Fruit fly (Drosophila melanogaster) whole organism, embryonic: Measurements from ENCODE around the gene CG15286.

Source experiments
- Bdp1 ChIP-seq: fragments of 200-800 bp; sonication (Bioruptor generic); optimal IDR thresholded peaks from 3 replicates; lab custom pipeline; 2016; ENCODE audit warnings: missing biosample characterization, missing genetic modification characterization
- Blimp-1 ChIP-seq: fragments of 200-800 bp; sonication (Bioruptor generic); optimal IDR thresholded peaks from 3 replicates; lab custom pipeline; 2018; ENCODE audit warnings: missing biosample characterization, missing genetic modification characterization, mild to moderate bottlenecking, moderate library complexity, missing genetic modification reagents
- CG10462 ChIP-seq: fragments of 200-800 bp; sonication (Bioruptor generic); optimal IDR thresholded peaks from 2 replicates; lab custom pipeline; 2016; ENCODE audit warnings: missing biosample characterization, missing genetic modification characterization
- CG11696 ChIP-seq: fragments of 200-800 bp; sonication (Bioruptor generic); IDR thresholded peaks from 2 replicates; pipeline ENCODE4 v1.3.6; 2022; ENCODE audit warnings: missing biosample characterization, missing genetic modification characterization
- CG15073 ChIP-seq: fragments of 200-800 bp; sonication (Bioruptor generic); optimal IDR thresholded peaks from 2 replicates; lab custom pipeline; 2016; ENCODE audit warnings: missing biosample characterization, missing genetic modification characterization
- CG15601 ChIP-seq: fragments of 200-800 bp; sonication (Bioruptor generic); optimal IDR thresholded peaks from 3 replicates; lab custom pipeline; 2019; ENCODE audit warnings: missing biosample characterization, mild to moderate bottlenecking, missing genetic modification characterization, moderate library complexity
- CG1602 ChIP-seq: fragments of 200-800 bp; sonication (Bioruptor generic); optimal IDR thresholded peaks from 3 replicates; lab custom pipeline; 2016; ENCODE audit warnings: missing biosample characterization, missing genetic modification characterization
- CG16815 ChIP-seq: fragments of 200-800 bp; sonication (Bioruptor generic); optimal IDR thresholded peaks from 3 replicates; lab custom pipeline; 2017; ENCODE audit warnings: missing biosample characterization, mild to moderate bottlenecking, missing genetic modification characterization
- CG17186 ChIP-seq: fragments of 200-800 bp; sonication (Bioruptor generic); optimal IDR thresholded peaks from 3 replicates; lab custom pipeline; 2017; ENCODE audit warnings: missing biosample characterization, missing genetic modification reagents, missing genetic modification characterization
- CG18764 ChIP-seq: fragments of 200-800 bp; sonication (Bioruptor generic); optimal IDR thresholded peaks from 3 replicates; lab custom pipeline; 2016; ENCODE audit warnings: missing biosample characterization, missing genetic modification characterization
- CG33557 ChIP-seq: fragments of 200-800 bp; sonication (Bioruptor generic); optimal IDR thresholded peaks from 2 replicates; lab custom pipeline; 2019; ENCODE audit warnings: missing biosample characterization, mild to moderate bottlenecking, missing genetic modification characterization, moderate library complexity
- CG4424 ChIP-seq: fragments of 200-800 bp; sonication (Bioruptor generic); optimal IDR thresholded peaks from 3 replicates; lab custom pipeline; 2016; ENCODE audit warnings: missing biosample characterization, missing genetic modification characterization
- CG6683 ChIP-seq: fragments of 200-800 bp; sonication (Bioruptor generic); optimal IDR thresholded peaks from 2 replicates; lab custom pipeline; 2017; ENCODE audit warnings: missing biosample characterization, mild to moderate bottlenecking, missing genetic modification characterization, missing genetic modification reagents
- CG6765 ChIP-seq: fragments of 200-800 bp; sonication (Bioruptor generic); optimal IDR thresholded peaks from 3 replicates; lab custom pipeline; 2017; ENCODE audit warnings: missing biosample characterization, mild to moderate bottlenecking, missing genetic modification characterization
- CG7372 ChIP-seq: fragments of 200-800 bp; sonication (Bioruptor generic); IDR thresholded peaks from 2 replicates; pipeline ENCODE4 v1.3.6; 2022; ENCODE audit warnings: missing biosample characterization, missing genetic modification characterization
- CG7556 ChIP-seq: fragments of 200-800 bp; sonication (Bioruptor generic); optimal IDR thresholded peaks from 2 replicates; lab custom pipeline; 2017; ENCODE audit warnings: missing biosample characterization, mild to moderate bottlenecking, missing genetic modification characterization
- CG7928 ChIP-seq: fragments of 200-800 bp; sonication (Bioruptor generic); optimal IDR thresholded peaks from 2 replicates; lab custom pipeline; 2017; ENCODE audit warnings: missing biosample characterization, mild to moderate bottlenecking, missing genetic modification characterization
- CG7963 ChIP-seq: fragments of 200-800 bp; sonication (Bioruptor generic); IDR thresholded peaks from 3 replicates; pipeline ENCODE4 v1.3.6; 2022; ENCODE audit warnings: missing biosample characterization, missing genetic modification characterization; ENCODE audit not compliant: partially characterized antibody
- CG8359 ChIP-seq: fragments of 200-800 bp; sonication (Bioruptor generic); optimal IDR thresholded peaks from 2 replicates; lab custom pipeline; 2017; ENCODE audit warnings: missing biosample characterization, mild to moderate bottlenecking, missing genetic modification characterization, borderline replicate concordance
- CTCF ChIP-seq: fragments of 200-800 bp; sonication (Bioruptor generic); optimal IDR thresholded peaks from 2 replicates; lab custom pipeline; 2017; ENCODE audit warnings: missing biosample characterization, mild to moderate bottlenecking, missing genetic modification characterization, moderate library complexity
- CkIIα-i1 ChIP-seq: fragments of 200-800 bp; sonication (Bioruptor generic); IDR thresholded peaks from 2 replicates; pipeline ENCODE4 v1.3.6; 2022; ENCODE audit warnings: missing biosample characterization, missing genetic modification characterization
- CrebB ChIP-seq: fragments of 200-800 bp; sonication (Bioruptor generic); optimal IDR thresholded peaks from 3 replicates; lab custom pipeline; 2018; ENCODE audit warnings: missing biosample characterization, mild to moderate bottlenecking, missing genetic modification characterization
- Dbx ChIP-seq: fragments of 200-800 bp; sonication (Bioruptor generic); IDR thresholded peaks from 3 replicates; pipeline ENCODE4 v1.3.6; 2022; ENCODE audit warnings: missing biosample characterization, missing genetic modification characterization
- Dip3 ChIP-seq: fragments of 200-800 bp; sonication (Bioruptor generic); optimal IDR thresholded peaks from 3 replicates; lab custom pipeline; 2016; ENCODE audit warnings: missing biosample characterization, missing genetic modification characterization
- Dref ChIP-seq: fragments of 200-800 bp; sonication (Bioruptor generic); IDR thresholded peaks from 2 replicates; pipeline ENCODE4 v1.3.6; 2022; ENCODE audit warnings: missing biosample characterization, missing genetic modification characterization
- ERR ChIP-seq: fragments of 200-800 bp; sonication (Bioruptor generic); optimal IDR thresholded peaks from 2 replicates; lab custom pipeline; 2016; ENCODE audit warnings: missing biosample characterization, missing genetic modification characterization
- Fer3 ChIP-seq: fragments of 200-800 bp; sonication (Bioruptor generic); optimal IDR thresholded peaks from 2 replicates; lab custom pipeline; 2018; ENCODE audit warnings: missing biosample characterization, mild to moderate bottlenecking, missing genetic modification characterization, moderate library complexity
- Hey ChIP-seq: fragments of 200-800 bp; sonication (Bioruptor generic); optimal IDR thresholded peaks from 3 replicates; lab custom pipeline; 2018; ENCODE audit warnings: missing biosample characterization, mild to moderate bottlenecking, missing genetic modification characterization
- Hr39 ChIP-seq: fragments of >200 bp; optimal IDR thresholded peaks from 2 replicates; lab custom pipeline; 2017
- Sry-δ ChIP-seq: fragments of 200-800 bp; sonication (Bioruptor generic); optimal IDR thresholded peaks from 2 replicates; lab custom pipeline; 2016; ENCODE audit warnings: missing biosample characterization, missing genetic modification characterization
- al ChIP-seq: fragments of 200-800 bp; sonication (Bioruptor generic); IDR thresholded peaks from 2 replicates; pipeline ENCODE4 v1.3.6; 2022; ENCODE audit warnings: missing biosample characterization, missing genetic modification characterization
- aop ChIP-seq: fragments of 200-800 bp; sonication (Bioruptor generic); IDR thresholded peaks from 2 replicates; pipeline ENCODE4 v1.3.6; 2022; ENCODE audit warnings: missing biosample characterization, missing genetic modification characterization
- ap ChIP-seq: fragments of 200-800 bp; sonication (Bioruptor generic); IDR thresholded peaks from 2 replicates; pipeline ENCODE4 v1.3.6; 2022; ENCODE audit warnings: missing biosample characterization, missing genetic modification characterization
- ash1 ChIP-seq: fragments of 200-800 bp; sonication (Bioruptor generic); optimal IDR thresholded peaks from 2 replicates; lab custom pipeline; 2018; ENCODE audit warnings: missing biosample characterization, mild to moderate bottlenecking, missing genetic modification characterization
- bcd ChIP-seq: fragments of 200-800 bp; sonication (Bioruptor generic); optimal IDR thresholded peaks from 2 replicates; lab custom pipeline; 2017; ENCODE audit warnings: missing biosample characterization, mild to moderate bottlenecking, missing genetic modification characterization
- crol ChIP-seq: fragments of 200-800 bp; sonication (Bioruptor generic); IDR thresholded peaks from 2 replicates; pipeline ENCODE4 v1.3.6; 2022; ENCODE audit warnings: missing biosample characterization, missing genetic modification characterization
- disco-r ChIP-seq: fragments of 200-800 bp; sonication (Bioruptor generic); optimal IDR thresholded peaks from 2 replicates; lab custom pipeline; 2016; ENCODE audit warnings: missing biosample characterization, missing genetic modification characterization
- ftz-f1 ChIP-seq: fragments of 200-800 bp; sonication (Bioruptor generic); optimal IDR thresholded peaks from 2 replicates; lab custom pipeline; 2016; ENCODE audit warnings: missing biosample characterization, missing genetic modification characterization
- gcm ChIP-seq: fragments of 200-800 bp; sonication (Bioruptor generic); optimal IDR thresholded peaks from 2 replicates; lab custom pipeline; 2019; ENCODE audit warnings: missing biosample characterization, mild to moderate bottlenecking, missing genetic modification characterization, moderate library complexity
- gt ChIP-seq: fragments of 200-800 bp; sonication (Bioruptor generic); IDR thresholded peaks from 2 replicates; pipeline ENCODE4 v1.3.6; 2022; ENCODE audit warnings: missing biosample characterization, missing genetic modification characterization
- hbn ChIP-seq: fragments of 200-800 bp; sonication (Bioruptor generic); IDR thresholded peaks from 2 replicates; pipeline ENCODE4 v1.3.6; 2022; ENCODE audit warnings: missing biosample characterization, missing genetic modification characterization; ENCODE audit not compliant: partially characterized antibody
- her ChIP-seq: fragments of 200-800 bp; sonication (Bioruptor generic); optimal IDR thresholded peaks from 2 replicates; lab custom pipeline; 2016; ENCODE audit warnings: missing biosample characterization, missing genetic modification characterization
- lmd ChIP-seq: fragments of 200-800 bp; sonication (Bioruptor generic); IDR thresholded peaks from 2 replicates; pipeline ENCODE4 v1.3.6; 2022; ENCODE audit warnings: missing biosample characterization, missing genetic modification characterization
- pho ChIP-seq: fragments of 200-800 bp; sonication (Bioruptor generic); optimal IDR thresholded peaks from 2 replicates; lab custom pipeline; 2016; ENCODE audit warnings: missing biosample characterization, missing genetic modification characterization
- prd ChIP-seq, 3 experiments: fragments of >200 bp in 2 of 3; fragments of 200-800 bp in 1 of 3; sonication (Bioruptor generic) in 1 of 3; optimal IDR thresholded peaks in 2 of 3; IDR thresholded peaks in 1 of 3; 2 replicates in 2 of 3; 3 replicates in 1 of 3; pipeline versions ENCODE4 v1.3.6 to Lab custom; 2017 to 2022; ENCODE audit warnings: missing biosample characterization in 1 of 3, missing genetic modification characterization in 1 of 3
- sens ChIP-seq: fragments of 200-800 bp; sonication (Bioruptor generic); peaks from one replicate; lab custom pipeline; 2016; ENCODE audit warnings: missing biosample characterization, missing genetic modification characterization
- sens-2 ChIP-seq: fragments of 200-800 bp; sonication (Bioruptor generic); IDR thresholded peaks from 2 replicates; pipeline ENCODE4 v1.3.6; 2022; ENCODE audit warnings: missing biosample characterization, missing genetic modification characterization
- trem ChIP-seq: fragments of 200-800 bp; optimal IDR thresholded peaks from 3 replicates; lab custom pipeline; 2019; ENCODE audit warnings: missing biosample characterization, mild to moderate bottlenecking, missing genetic modification characterization, moderate library complexity
- vnd ChIP-seq: fragments of 200-800 bp; sonication (Bioruptor generic); IDR thresholded peaks from 3 replicates; pipeline ENCODE4 v1.3.6; 2022; ENCODE audit warnings: missing biosample characterization, missing genetic modification characterization; ENCODE audit not compliant: partially characterized antibody
- yki ChIP-seq: fragments of >200 bp; optimal IDR thresholded peaks from 3 replicates; lab custom pipeline; 2018

Gene CG15286

dm6 chr2L:14355033-14355851 is 17.2 kb downstream of the CG15286 start, which contains the start of gene Rab14 (continued):
- TF ChIP-seq CG6683 (GFP tag; lab: Kevin White, UChicago) (peak; percentile 43), Fer3 (tag; lab: Kevin White, UChicago) (peak; percentile 85), Dip3 (GFP tag; lab: Kevin White, UChicago) (peak; percentile 72), sens-2 (GFP tag; lab: Robert Waterston, UW) (peak; percentile 71), CG8359 (GFP tag; lab: Kevin White, UChicago) (no peak), CG16815 (peak; percentile 53), her (GFP tag; lab: Kevin White, UChicago) (peak; percentile 57), ap (GFP tag; lab: Robert Waterston, UW) (peak; percentile 65), CkIIα-i1 (GFP tag; lab: Robert Waterston, UW) (0 out of 2 replicates have a peak, but pooled peaks have one; percentile 34), CrebB (tag; lab: Kevin White, UChicago) (peak; percentile 36), prd (optimal IDR thresholded peaks at IDR 0.05; lab: Kevin White, UChicago) (no peak), prd (GFP tag; IDR thresholded peaks at IDR 0.05; lab: Robert Waterston, UW) (peak; percentile 82), disco-r (GFP tag; lab: Kevin White, UChicago) (peak; percentile 28), Blimp-1 (peak; percentile 74), gt (GFP tag; lab: Robert Waterston, UW) (no peak), trem (tag; lab: Kevin White, UChicago) (peak; percentile 60), CG10462 (GFP tag; lab: Kevin White, UChicago) (peak; percentile 48), hbn (GFP tag; lab: Robert Waterston, UW) (peak; percentile 77), bcd (GFP tag; lab: Kevin White, UChicago) (peak; percentile 72), CG18764 (GFP tag; lab: Kevin White, UChicago) (peak; percentile 54), ERR (GFP tag; lab: Kevin White, UChicago) (peak; percentile 20), vnd (GFP tag; lab: Robert Waterston, UW) (peak; percentile 84), gcm (GFP tag; lab: Kevin White, UChicago) (peak; percentile 84), Sry-δ (peak; percentile 83), yki (lab: Kevin White, UChicago) (no peak), CTCF (GFP tag; lab: Kevin White, UChicago) (peak; percentile 90), ftz-f1 (GFP tag; lab: Kevin White, UChicago) (peak; percentile 9), lmd (GFP tag; lab: Robert Waterston, UW) (peak; percentile 78), CG15073 (GFP tag; lab: Kevin White, UChicago) (no peak), CG4424 (GFP tag; lab: Kevin White, UChicago) (peak; percentile 83), CG7928 (GFP tag; lab: Kevin White, UChicago) (peak; percentile 28), CG7556 (GFP tag; lab: Kevin White, UChicago) (peak; percentile 81), CG15601 (tag; lab: Kevin White, UChicago) (peak; percentile 52), CG33557 (peak; percentile 53), Dref (GFP tag; lab: Robert Waterston, UW) (peak; percentile 95), CG1602 (GFP tag; lab: Kevin White, UChicago) (peak; percentile 62), crol (GFP tag; lab: Robert Waterston, UW) (peak; percentile 98), pho (GFP tag; lab: Kevin White, UChicago) (peak; percentile 70), ash1 (GFP tag; lab: Kevin White, UChicago) (peak; percentile 59), al (GFP tag; lab: Robert Waterston, UW) (peak; percentile 69), CG7372 (GFP tag; lab: Robert Waterston, UW) (peak; percentile 66), CG7963 (GFP tag; lab: Robert Waterston, UW) (peak; percentile 78; the same call in 2 of the 3 replicates), Dbx (GFP tag; lab: Robert Waterston, UW) (peak; percentile 80), Bdp1 (GFP tag; lab: Kevin White, UChicago) (peak; percentile 34), CG11696 (peak; percentile 75), CG17186 (peak; percentile 95), aop (peak; percentile 64), Hr39 (lab: Kevin White, UChicago) (no peak), Hey (tag; lab: Kevin White, UChicago) (no peak), CG6765 (GFP tag; lab: Kevin White, UChicago) (peak; percentile 77), sens (GFP tag; lab: Kevin White, UChicago) (peak; percentile 89)
